Worm (Caenorhabditis elegans) whole organism, L2 larva: Measurements from ENCODE around the gene amx-1.
A peak's percentile ranks its signal among the peaks of the same experiment; 100 is the strongest.

Experiments used
- ama-1 ChIP-seq: fragments of 150-350 bp; optimal IDR thresholded peaks from 2 replicates; lab custom pipeline; 2018; ENCODE audit warnings: inconsistent platforms
- dmd-4 ChIP-seq: sonication (generic microtip); optimal IDR thresholded peaks from 2 replicates; lab custom pipeline; 2017; ENCODE audit warnings: missing biosample characterization, missing genetic modification characterization
- lin-39 ChIP-seq: fragments of 150-350 bp; optimal IDR thresholded peaks from 2 replicates; lab custom pipeline; 2014; ENCODE audit warnings: missing biosample characterization, missing genetic modification reagents, missing genetic modification characterization
- mbf-1 ChIP-seq: sonication (generic microtip); optimal IDR thresholded peaks from 2 replicates; lab custom pipeline; 2017; ENCODE audit warnings: missing biosample characterization, missing genetic modification characterization
- nhr-237 ChIP-seq: fragments of 150-350 bp; optimal IDR thresholded peaks from 2 replicates; lab custom pipeline; 2014; ENCODE audit warnings: missing biosample characterization, missing genetic modification characterization
- nhr-77 ChIP-seq: fragments of 150-350 bp; optimal IDR thresholded peaks from 2 replicates; lab custom pipeline; 2014; ENCODE audit warnings: missing biosample characterization, missing genetic modification characterization
- skn-1 ChIP-seq: sonication (generic microtip); optimal IDR thresholded peaks from 2 replicates; lab custom pipeline; 2017; ENCODE audit warnings: missing biosample characterization, missing genetic modification characterization
- sma-9 ChIP-seq, 2 experiments: fragments of 150-350 bp in 1 of 2; sonication (generic microtip) in 1 of 2; optimal IDR thresholded peaks; 2 replicates each; lab custom pipeline; 2014 to 2016; ENCODE audit warnings: missing genetic modification characterization in 2 of 2, mild to moderate bottlenecking in 1 of 2, missing biosample characterization in 1 of 2, missing compliant biosample characterization in 1 of 2, missing genetic modification reagents in 1 of 2, moderate library complexity in 1 of 2
- snpc-4 ChIP-seq: fragments of 150-350 bp; optimal IDR thresholded peaks from 2 replicates; lab custom pipeline; 2014; ENCODE audit warnings: missing biosample characterization, missing genetic modification characterization
- unc-62 ChIP-seq: fragments of 150-350 bp; optimal IDR thresholded peaks from 2 replicates; lab custom pipeline; 2014; ENCODE audit warnings: missing biosample characterization, missing genetic modification reagents, missing genetic modification characterization
- zag-1 ChIP-seq: fragments of 150-350 bp; optimal IDR thresholded peaks from 2 replicates; lab custom pipeline; 2014; ENCODE audit warnings: missing biosample characterization, missing genetic modification characterization
- ztf-4 ChIP-seq: fragments of 150-350 bp; optimal IDR thresholded peaks from 2 replicates; lab custom pipeline; 2014; ENCODE audit warnings: missing biosample characterization, missing genetic modification characterization

ce11 chrIII:3867378-3867904, 45.2 kb downstream of the amx-1 start, which contains the start of gene rpl-3:
- TF ChIP-seq skn-1 (tag; lab: Kevin White, UChicago) (peak; percentile 96), lin-39 (peak; percentile 86), sma-9 (GFP tag; optimal IDR thresholded peaks at IDR 0.05; lab: Kevin White, UChicago) (peak; percentile 100), sma-9 (tag; optimal IDR thresholded peaks at IDR 0.05; lab: Kevin White, UChicago) (no peak), nhr-77 (tag; lab: Kevin White, UChicago) (peak; percentile 99), snpc-4 (tag; lab: Kevin White, UChicago) (peak; percentile 96), nhr-237 (peak; percentile 97), ztf-4 (peak; percentile 100), mbf-1 (tag; lab: Kevin White, UChicago) (peak; percentile 72), ama-1 (lab: Kevin White, UChicago) (peak; percentile 94), unc-62 (GFP tag; lab: Kevin White, UChicago) (peak; percentile 99), dmd-4 (tag; lab: Kevin White, UChicago) (peak; percentile 84), zag-1 (tag; lab: Kevin White, UChicago) (peak; percentile 100)
